Worm (Caenorhabditis elegans): ENCODE measurements around the gene K06A9.1.

Gene K06A9.1

ce11 chrX:1604606-1605005 is 57.3 kb downstream of the K06A9.1 start, which contains the start of gene H11E01.3:
Gene H11E01.3 (plus strand): TSS chrX:1604906.
- TF ChIP-seq lir-3 (tag; optimal IDR thresholded peaks at IDR 0.05; ENCODE audit: poor library complexity), result no peak
- peak; percentile 14 for TF ChIP-seq skn-1 (tag; optimal IDR thresholded peaks at IDR 0.05)
